Worm (Caenorhabditis elegans): ENCODE data around the gene clec-26.

- TF ChIP-seq ama-1 (optimal IDR thresholded peaks at IDR 0.05) = no peak
- no peak for TF ChIP-seq skn-1 (tag; optimal IDR thresholded peaks at IDR 0.05)
- no peak for TF ChIP-seq snpc-4 (tag; optimal IDR thresholded peaks at IDR 0.05)
- no peak for TF ChIP-seq nfya-1 (tag; optimal IDR thresholded peaks at IDR 0.05; ENCODE audit: insufficient read depth)
- no peak for TF ChIP-seq aly-2 (tag; optimal IDR thresholded peaks at IDR 0.05)
- TF ChIP-seq ztf-4 (tag; optimal IDR thresholded peaks at IDR 0.05) = no peak
These were observed 5.5 kb upstream of the clec-26 start, which contains the start of gene clec-25 for ce11 chrV:16842941-16843340.

Data from whole organism, L3 larva.